Worm (Caenorhabditis elegans) whole organism, mixed stage, embryonic: ENCODE data around the gene nhr-157.

Experiments used
- M03D4.4 ChIP-seq: sonication (generic microtip); optimal IDR thresholded peaks from 2 replicates; lab custom pipeline; 2017; ENCODE audit warnings: mild to moderate bottlenecking, missing genetic modification characterization, missing compliant biosample characterization
- ceh-43 ChIP-seq: fragments of 200-800 bp; sonication (Bioruptor generic); optimal IDR thresholded peaks from 2 replicates; lab custom pipeline; 2018; ENCODE audit warnings: mild to moderate bottlenecking, missing genetic modification characterization, moderate library complexity, missing compliant biosample characterization
- cnd-1 ChIP-seq: fragments of 200-800 bp; sonication (Bioruptor generic); optimal IDR thresholded peaks from 2 replicates; lab custom pipeline; 2018; ENCODE audit warnings: mild to moderate bottlenecking, missing genetic modification characterization, missing compliant biosample characterization
- elt-3 ChIP-seq: fragments of 150-350 bp; optimal IDR thresholded peaks from 2 replicates; lab custom pipeline; 2014; ENCODE audit warnings: missing biosample characterization, missing genetic modification characterization
- lin-13 ChIP-seq: fragments of 150-350 bp; optimal IDR thresholded peaks from 2 replicates; lab custom pipeline; 2014; ENCODE audit warnings: missing biosample characterization, missing genetic modification characterization
- mls-2 ChIP-seq: sonication (generic microtip); optimal IDR thresholded peaks from 2 replicates; lab custom pipeline; 2016; ENCODE audit warnings: mild to moderate bottlenecking, missing genetic modification characterization, moderate library complexity, missing compliant biosample characterization
- nhr-12 ChIP-seq: fragments of 150-350 bp; optimal IDR thresholded peaks from 2 replicates; lab custom pipeline; 2014; ENCODE audit warnings: missing biosample characterization, missing genetic modification characterization
- nhr-2 ChIP-seq: fragments of 150-350 bp; optimal IDR thresholded peaks from 2 replicates; lab custom pipeline; 2014; ENCODE audit warnings: missing biosample characterization, missing genetic modification characterization
- nhr-237 ChIP-seq: fragments of 150-350 bp; optimal IDR thresholded peaks from 2 replicates; lab custom pipeline; 2014; ENCODE audit warnings: missing biosample characterization, missing genetic modification characterization
- nhr-28 ChIP-seq: fragments of 150-350 bp; optimal IDR thresholded peaks from 2 replicates; lab custom pipeline; 2014; ENCODE audit warnings: missing biosample characterization, missing genetic modification characterization
- snpc-4 ChIP-seq: fragments of 150-350 bp; optimal IDR thresholded peaks from 2 replicates; lab custom pipeline; 2014; ENCODE audit warnings: missing biosample characterization, missing genetic modification characterization
- unc-120 ChIP-seq: sonication (generic microtip); optimal IDR thresholded peaks from 2 replicates; lab custom pipeline; 2017; ENCODE audit warnings: missing genetic modification characterization, missing compliant biosample characterization; ENCODE audit not compliant: poor library complexity, severe bottlenecking
- unc-62 ChIP-seq: fragments of 150-350 bp; optimal IDR thresholded peaks from 2 replicates; lab custom pipeline; 2014; ENCODE audit warnings: missing biosample characterization, missing genetic modification reagents, missing genetic modification characterization

- no peak for TF ChIP-seq snpc-4 (tag; lab: Kevin White, UChicago)
- TF ChIP-seq nhr-237: no peak
- no peak for TF ChIP-seq elt-3 (tag; lab: Kevin White, UChicago)
- no peak for TF ChIP-seq nhr-12 (tag; lab: Kevin White, UChicago)
- no peak for TF ChIP-seq nhr-28 (tag; lab: Kevin White, UChicago)
- no peak for TF ChIP-seq mls-2 (tag; lab: Kevin White, UChicago)
- TF ChIP-seq lin-13: no peak
- TF ChIP-seq cnd-1 (tag; lab: Kevin White, UChicago): no peak
- TF ChIP-seq ceh-43 (GFP tag; lab: Kevin White, UChicago): no peak
- no peak for TF ChIP-seq unc-120 (tag; lab: Kevin White, UChicago)
- TF ChIP-seq unc-62: no peak
- no peak for TF ChIP-seq nhr-2 (tag; lab: Kevin White, UChicago)
- no peak for TF ChIP-seq M03D4.4 (tag; lab: Kevin White, UChicago)
Observed at ce11 chrV:3894661-3895060, 25.9 kb upstream of the nhr-157 start, which contains the start of gene sre-9.
